Worm (Caenorhabditis elegans) whole organism, L2 larva: ENCODE results near the gene F43C11.1.

Experiments used
- C34F6.9 ChIP-seq: fragments of 150-350 bp; optimal IDR thresholded peaks from 2 replicates; lab custom pipeline; 2014; ENCODE audit warnings: missing biosample characterization, missing genetic modification characterization
- F13H6.1 ChIP-seq: sonication (generic microtip); optimal IDR thresholded peaks from 2 replicates; lab custom pipeline; 2016; ENCODE audit warnings: missing genetic modification characterization, missing compliant biosample characterization
- R02D3.7 ChIP-seq: fragments of 150-350 bp; optimal IDR thresholded peaks from 2 replicates; lab custom pipeline; 2014; ENCODE audit warnings: missing biosample characterization, missing genetic modification characterization
- ZK546.5 ChIP-seq: sonication (generic microtip); optimal IDR thresholded peaks from 2 replicates; lab custom pipeline; 2017; ENCODE audit warnings: missing biosample characterization, missing genetic modification characterization
- alr-1 ChIP-seq: fragments of 150-350 bp; optimal IDR thresholded peaks from 2 replicates; lab custom pipeline; 2014; ENCODE audit warnings: missing biosample characterization, missing genetic modification characterization
- ceh-16 ChIP-seq: fragments of 150-350 bp; optimal IDR thresholded peaks from 2 replicates; lab custom pipeline; 2014; ENCODE audit warnings: missing biosample characterization, missing genetic modification characterization
- dmd-4 ChIP-seq: sonication (generic microtip); optimal IDR thresholded peaks from 2 replicates; lab custom pipeline; 2017; ENCODE audit warnings: missing biosample characterization, missing genetic modification characterization
- egl-27 ChIP-seq: sonication (generic microtip); optimal IDR thresholded peaks from 3 replicates; lab custom pipeline; 2017; ENCODE audit warnings: missing biosample characterization, missing genetic modification reagents, missing genetic modification characterization
- fos-1 ChIP-seq: fragments of 150-350 bp; optimal IDR thresholded peaks from 2 replicates; lab custom pipeline; 2014; ENCODE audit warnings: missing biosample characterization, missing genetic modification characterization
- gmeb-1 ChIP-seq: fragments of 150-350 bp; optimal IDR thresholded peaks from 2 replicates; lab custom pipeline; 2014; ENCODE audit warnings: missing biosample characterization, missing genetic modification characterization
- lin-11 ChIP-seq: fragments of 150-350 bp; sonication (generic microtip); optimal IDR thresholded peaks from 2 replicates; lab custom pipeline; 2014; ENCODE audit warnings: missing biosample characterization, missing genetic modification characterization, inconsistent platforms, mixed read lengths
- lin-13 ChIP-seq: fragments of 150-350 bp; optimal IDR thresholded peaks from 2 replicates; lab custom pipeline; 2014; ENCODE audit warnings: missing biosample characterization, missing genetic modification reagents, missing genetic modification characterization
- lin-39 ChIP-seq: fragments of 150-350 bp; optimal IDR thresholded peaks from 2 replicates; lab custom pipeline; 2014; ENCODE audit warnings: missing biosample characterization, missing genetic modification reagents, missing genetic modification characterization
- lsy-2 ChIP-seq, 2 experiments: fragments of 150-350 bp in 1 of 2; sonication (generic microtip) in 1 of 2; optimal IDR thresholded peaks; 2 replicates each; lab custom pipeline; 2014 to 2017; ENCODE audit warnings: missing biosample characterization in 2 of 2, missing genetic modification characterization in 2 of 2
- mab-5 ChIP-seq: fragments of 150-350 bp; optimal IDR thresholded peaks from 2 replicates; lab custom pipeline; 2014; ENCODE audit warnings: missing biosample characterization, missing genetic modification characterization
- mbf-1 ChIP-seq: sonication (generic microtip); optimal IDR thresholded peaks from 2 replicates; lab custom pipeline; 2017; ENCODE audit warnings: missing biosample characterization, missing genetic modification characterization
- mdl-1 ChIP-seq, 2 experiments: fragments of 150-350 bp in 1 of 2; sonication (generic microtip) in 1 of 2; optimal IDR thresholded peaks; 2 replicates each; lab custom pipeline; 2017; ENCODE audit warnings: missing biosample characterization in 2 of 2, missing genetic modification characterization in 2 of 2
- nhr-11 ChIP-seq: fragments of 150-350 bp; optimal IDR thresholded peaks from 2 replicates; lab custom pipeline; 2014; ENCODE audit warnings: missing biosample characterization, missing genetic modification characterization
- nhr-12 ChIP-seq: fragments of 150-350 bp; optimal IDR thresholded peaks from 2 replicates; lab custom pipeline; 2014; ENCODE audit warnings: missing biosample characterization, missing genetic modification characterization
- nhr-129 ChIP-seq: fragments of 150-350 bp; optimal IDR thresholded peaks from 2 replicates; lab custom pipeline; 2014; ENCODE audit warnings: missing biosample characterization, missing genetic modification characterization
- nhr-21 ChIP-seq: fragments of 150-350 bp; optimal IDR thresholded peaks from 2 replicates; lab custom pipeline; 2014; ENCODE audit warnings: missing biosample characterization, missing genetic modification characterization
- nhr-23 ChIP-seq: fragments of 150-350 bp; optimal IDR thresholded peaks from 2 replicates; lab custom pipeline; 2014; ENCODE audit warnings: missing biosample characterization, missing genetic modification reagents, missing genetic modification characterization
- nhr-77 ChIP-seq: fragments of 150-350 bp; optimal IDR thresholded peaks from 2 replicates; lab custom pipeline; 2014; ENCODE audit warnings: missing biosample characterization, missing genetic modification characterization
- peb-1 ChIP-seq: fragments of 150-350 bp; optimal IDR thresholded peaks from 2 replicates; lab custom pipeline; 2014; ENCODE audit warnings: missing biosample characterization, missing genetic modification characterization
- sem-4 ChIP-seq: fragments of 150-350 bp; optimal IDR thresholded peaks from 2 replicates; lab custom pipeline; 2014; ENCODE audit warnings: missing biosample characterization, missing genetic modification reagents, missing genetic modification characterization
- skn-1 ChIP-seq: sonication (generic microtip); optimal IDR thresholded peaks from 2 replicates; lab custom pipeline; 2017; ENCODE audit warnings: missing biosample characterization, missing genetic modification characterization
- sma-3 ChIP-seq: sonication (generic microtip); optimal IDR thresholded peaks from 2 replicates; lab custom pipeline; 2016; ENCODE audit warnings: missing genetic modification reagents, missing genetic modification characterization, missing compliant biosample characterization
- sma-9 ChIP-seq, 2 experiments: fragments of 150-350 bp in 1 of 2; sonication (generic microtip) in 1 of 2; optimal IDR thresholded peaks; 2 replicates each; lab custom pipeline; 2014 to 2016; ENCODE audit warnings: missing genetic modification characterization in 2 of 2, mild to moderate bottlenecking in 1 of 2, missing biosample characterization in 1 of 2, missing compliant biosample characterization in 1 of 2, missing genetic modification reagents in 1 of 2, moderate library complexity in 1 of 2
- snpc-4 ChIP-seq: fragments of 150-350 bp; optimal IDR thresholded peaks from 2 replicates; lab custom pipeline; 2014; ENCODE audit warnings: missing biosample characterization, missing genetic modification characterization
- unc-39 ChIP-seq: fragments of 150-350 bp; optimal IDR thresholded peaks from 2 replicates; lab custom pipeline; 2014; ENCODE audit warnings: missing biosample characterization, missing genetic modification characterization
- unc-55 ChIP-seq: fragments of 150-350 bp; sonication (generic microtip); optimal IDR thresholded peaks from 3 replicates; lab custom pipeline; 2014; ENCODE audit warnings: missing biosample characterization, missing genetic modification reagents, missing genetic modification characterization
- unc-62 ChIP-seq: fragments of 150-350 bp; optimal IDR thresholded peaks from 2 replicates; lab custom pipeline; 2014; ENCODE audit warnings: missing biosample characterization, missing genetic modification reagents, missing genetic modification characterization
- ztf-11 ChIP-seq: sonication (generic microtip); optimal IDR thresholded peaks from 2 replicates; lab custom pipeline; 2017; ENCODE audit warnings: missing biosample characterization, missing genetic modification characterization
- ztf-4 ChIP-seq: fragments of 150-350 bp; optimal IDR thresholded peaks from 2 replicates; lab custom pipeline; 2014; ENCODE audit warnings: missing biosample characterization, missing genetic modification characterization

The F43C11.1 gene

ce11 chrII:2380174-2380573, 23.3 kb downstream of the F43C11.1 start, which contains the start of gene F16G10.7:
TSS of gene F16G10.7 (minus strand) at chrII:2380274.
- TF ChIP-seq lin-13 = no peak
- no peak for TF ChIP-seq C34F6.9 (tag; lab: Kevin White, UChicago)
- TF ChIP-seq nhr-77 (tag; lab: Kevin White, UChicago) = no peak
- no peak for TF ChIP-seq sem-4 (tag; lab: Kevin White, UChicago)
- no peak for TF ChIP-seq nhr-23
- no peak for TF ChIP-seq unc-39 (tag; lab: Kevin White, UChicago)
- no peak for TF ChIP-seq lin-11 (tag; lab: Kevin White, UChicago)
- no peak for TF ChIP-seq ceh-16 (tag; lab: Kevin White, UChicago)
- no peak for TF ChIP-seq skn-1 (tag; lab: Kevin White, UChicago)
- no peak for TF ChIP-seq nhr-21 (tag; lab: Kevin White, UChicago)
- no peak for TF ChIP-seq peb-1 (tag; lab: Kevin White, UChicago)
- no peak for TF ChIP-seq mab-5 (tag; lab: Kevin White, UChicago)
- no peak for TF ChIP-seq nhr-129 (tag; lab: Kevin White, UChicago)
- TF ChIP-seq lsy-2 (tag; optimal IDR thresholded peaks at IDR 0.05; lab: Kevin White, UChicago) = no peak
- TF ChIP-seq F13H6.1 = no peak
- no peak for TF ChIP-seq gmeb-1 (tag; lab: Kevin White, UChicago)

ce11 chrII:2383334-2383733, 26.4 kb downstream of the F43C11.1 start, which contains the start of gene F16G10.8:
TSS of gene F16G10.8 (minus strand) at chrII:2383434.
- TF ChIP-seq nhr-21 (tag; lab: Kevin White, UChicago) (no peak), nhr-11 (tag; lab: Kevin White, UChicago) (no peak), unc-39 (tag; lab: Kevin White, UChicago) (no peak), egl-27 (tag; lab: Kevin White, UChicago) (no peak), dmd-4 (no peak), R02D3.7 (no peak), mdl-1 (tag; optimal IDR thresholded peaks at IDR 0.05; lab: Kevin White, UChicago) (no peak), snpc-4 (no peak), alr-1 (tag; lab: Kevin White, UChicago) (no peak), nhr-23 (no peak), sem-4 (tag; lab: Kevin White, UChicago) (no peak)

DNA sequence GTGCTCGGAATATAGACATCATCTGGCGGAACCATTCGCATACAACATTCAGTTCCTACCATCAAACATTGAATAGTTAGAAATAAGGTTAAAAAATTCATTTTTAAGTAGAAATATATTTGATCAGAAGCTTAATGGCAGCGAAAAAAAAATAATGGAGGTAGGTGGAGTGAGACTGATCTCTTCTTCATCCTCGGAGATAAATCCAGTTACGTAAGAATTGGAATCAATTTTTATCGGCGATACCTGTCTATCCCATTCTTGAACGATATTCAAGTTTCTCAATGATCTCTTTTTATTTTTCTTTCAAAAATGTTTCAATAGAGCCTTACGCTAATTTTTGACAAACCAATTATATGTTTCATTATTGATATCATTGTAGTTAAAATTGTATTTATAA, 28.6 kb downstream of the F43C11.1 start, which contains the start of gene F16G10.9:
F16G10.9 (minus strand) TSS at position 101 of the 400 bp plus-strand sequence.
- TF ChIP-seq snpc-4 (no peak), egl-27 (tag; lab: Kevin White, UChicago) (no peak), unc-39 (tag; lab: Kevin White, UChicago) (no peak), unc-55 (no peak), peb-1 (tag; lab: Kevin White, UChicago) (no peak)
- TF ChIP-seq, all 48 proteins: peak for 0

ce11 chrII:2390884-2391283, 34.0 kb downstream of the F43C11.1 start, which contains the start of gene F16G10.10:
TSS of gene F16G10.10 (minus strand) at chrII:2390984.
- TF ChIP-seq egl-27 (tag; lab: Kevin White, UChicago) (no peak), ZK546.5 (tag; lab: Kevin White, UChicago) (no peak), R02D3.7 (no peak), ceh-16 (tag; lab: Kevin White, UChicago) (no peak), fos-1 (tag; lab: Kevin White, UChicago) (no peak), ztf-11 (tag; lab: Kevin White, UChicago) (no peak), F13H6.1 (no peak)
- TF ChIP-seq, all 48 proteins: peak for 0

DNA sequence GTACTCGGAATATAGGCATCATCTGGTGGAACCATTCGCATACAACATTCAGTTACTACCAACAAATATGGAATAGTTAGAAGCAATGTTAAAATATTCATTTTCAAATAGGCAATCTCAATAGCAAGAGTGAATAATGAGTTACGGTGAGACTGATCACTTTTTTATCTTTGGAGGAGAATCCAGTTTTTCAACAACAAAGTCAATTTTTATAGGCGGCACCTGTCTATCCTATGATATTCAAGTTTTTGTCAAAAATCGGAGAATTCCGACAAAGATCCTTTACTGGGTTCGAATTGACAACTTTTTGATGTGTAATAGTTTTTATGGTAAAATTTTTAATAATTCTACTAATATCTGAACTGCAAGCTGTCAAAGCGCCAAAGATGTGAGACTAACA, 36.9 kb downstream of the F43C11.1 start, which contains the start of gene F16G10.11:
F16G10.11 (minus strand) TSS at position 101 of the 400 bp plus-strand sequence.
- TF ChIP-seq R02D3.7 = no peak
- no peak for TF ChIP-seq sma-9 (GFP tag; optimal IDR thresholded peaks at IDR 0.05; lab: Kevin White, UChicago)
- no peak for TF ChIP-seq sma-9 (tag; optimal IDR thresholded peaks at IDR 0.05; lab: Kevin White, UChicago)
- no peak for TF ChIP-seq lin-13
- TF ChIP-seq F13H6.1 = no peak
- no peak for TF ChIP-seq ceh-16 (tag; lab: Kevin White, UChicago)
- no peak for TF ChIP-seq nhr-12 (tag; lab: Kevin White, UChicago)
- TF ChIP-seq mbf-1 (tag; lab: Kevin White, UChicago) = no peak
- no peak for TF ChIP-seq unc-39 (tag; lab: Kevin White, UChicago)
- no peak for TF ChIP-seq unc-62 (GFP tag; lab: Kevin White, UChicago)
- TF ChIP-seq sma-3 (GFP tag; lab: Kevin White, UChicago) = no peak
- TF ChIP-seq unc-55 = no peak
- TF ChIP-seq gmeb-1 (tag; lab: Kevin White, UChicago) = no peak
- TF ChIP-seq lin-39 = no peak
- TF ChIP-seq ZK546.5 (tag; lab: Kevin White, UChicago) = no peak
- no peak for TF ChIP-seq nhr-129 (tag; lab: Kevin White, UChicago)
- no peak for TF ChIP-seq lin-11 (tag; lab: Kevin White, UChicago)
- TF ChIP-seq nhr-21 (tag; lab: Kevin White, UChicago) = no peak
- no peak for TF ChIP-seq ztf-4 (tag; lab: Kevin White, UChicago)
- TF ChIP-seq C34F6.9 (tag; lab: Kevin White, UChicago) = no peak
